Fruit fly (Drosophila melanogaster) whole organism, embryonic: Measurements from ENCODE around the gene Snx6.

Experiments
- CG12104 ChIP-seq: fragments of 200-800 bp; sonication (Bioruptor generic); optimal IDR thresholded peaks from 3 replicates; lab custom pipeline; 2016; ENCODE audit warnings: missing biosample characterization, missing genetic modification characterization
- CG12299 ChIP-seq: fragments of 200-800 bp; sonication (Bioruptor generic); optimal IDR thresholded peaks from 2 replicates; lab custom pipeline; 2018; ENCODE audit warnings: missing biosample characterization, mild to moderate bottlenecking, missing genetic modification characterization
- CG14014 ChIP-seq: fragments of 200-800 bp; sonication (Bioruptor generic); IDR thresholded peaks from 2 replicates; pipeline ENCODE4 v1.3.6; 2022; ENCODE audit warnings: missing biosample characterization, missing genetic modification characterization
- CG14667 ChIP-seq: fragments of 200-800 bp; sonication (Bioruptor generic); IDR thresholded peaks from 2 replicates; pipeline ENCODE4 v1.3.6; 2022; ENCODE audit warnings: missing biosample characterization, missing genetic modification characterization
- CG14710 ChIP-seq: fragments of 200-800 bp; sonication (Bioruptor generic); optimal IDR thresholded peaks from 3 replicates; lab custom pipeline; 2019; ENCODE audit warnings: missing biosample characterization, mild to moderate bottlenecking, missing genetic modification characterization, moderate library complexity
- CG15696 ChIP-seq: fragments of 200-800 bp; sonication (Bioruptor generic); optimal IDR thresholded peaks from 2 replicates; lab custom pipeline; 2019; ENCODE audit warnings: missing biosample characterization, mild to moderate bottlenecking, missing genetic modification characterization, moderate library complexity
- CG17385 ChIP-seq: fragments of 200-800 bp; sonication (Bioruptor generic); optimal IDR thresholded peaks from 3 replicates; lab custom pipeline; 2018; ENCODE audit warnings: missing biosample characterization, mild to moderate bottlenecking, missing genetic modification characterization
- CG18476 ChIP-seq: fragments of 200-800 bp; sonication (Bioruptor generic); optimal IDR thresholded peaks from 2 replicates; lab custom pipeline; 2016; ENCODE audit warnings: missing biosample characterization, mild to moderate bottlenecking, missing genetic modification characterization
- CG3163 ChIP-seq: fragments of 200-800 bp; sonication (Bioruptor generic); optimal IDR thresholded peaks from 3 replicates; lab custom pipeline; 2016; ENCODE audit warnings: missing biosample characterization, missing genetic modification characterization
- CG33557 ChIP-seq: fragments of 200-800 bp; sonication (Bioruptor generic); optimal IDR thresholded peaks from 2 replicates; lab custom pipeline; 2019; ENCODE audit warnings: missing biosample characterization, mild to moderate bottlenecking, missing genetic modification characterization, moderate library complexity
- CG6765 ChIP-seq: fragments of 200-800 bp; sonication (Bioruptor generic); optimal IDR thresholded peaks from 3 replicates; lab custom pipeline; 2017; ENCODE audit warnings: missing biosample characterization, mild to moderate bottlenecking, missing genetic modification characterization
- CG6854 ChIP-seq: fragments of 200-800 bp; sonication (Bioruptor generic); optimal IDR thresholded peaks from 3 replicates; lab custom pipeline; 2017; ENCODE audit warnings: missing biosample characterization, mild to moderate bottlenecking, missing genetic modification characterization
- CG7271 ChIP-seq: fragments of 200-800 bp; sonication (Bioruptor generic); optimal IDR thresholded peaks from 2 replicates; lab custom pipeline; 2018; ENCODE audit warnings: missing biosample characterization, mild to moderate bottlenecking, missing genetic modification characterization, moderate library complexity
- CG7745 ChIP-seq: fragments of 200-800 bp; sonication (Bioruptor generic); optimal IDR thresholded peaks from 2 replicates; lab custom pipeline; 2018; ENCODE audit warnings: missing biosample characterization, mild to moderate bottlenecking, missing genetic modification characterization, moderate library complexity
- CG8924 ChIP-seq: fragments of 200-800 bp; optimal IDR thresholded peaks from 3 replicates; lab custom pipeline; 2019; ENCODE audit warnings: missing biosample characterization, mild to moderate bottlenecking, missing genetic modification characterization, moderate library complexity
- CoRest ChIP-seq: fragments of 200-800 bp; sonication (Bioruptor generic); optimal IDR thresholded peaks from 3 replicates; lab custom pipeline; 2018; ENCODE audit warnings: missing biosample characterization, mild to moderate bottlenecking, missing genetic modification characterization, moderate library complexity
- Dfd ChIP-seq, 2 experiments: fragments of >200 bp; optimal IDR thresholded peaks; 2 replicates each; lab custom pipeline; 2017; ENCODE audit warnings: missing biosample characterization in 2 of 2, missing genetic modification characterization in 2 of 2
- Dll ChIP-seq: fragments of 200-800 bp; sonication (Bioruptor generic); IDR thresholded peaks from 4 replicates; pipeline ENCODE4 v1.3.6; 2022; ENCODE audit warnings: missing biosample characterization, missing genetic modification characterization; ENCODE audit not compliant: partially characterized antibody
- ERR ChIP-seq: fragments of 200-800 bp; sonication (Bioruptor generic); optimal IDR thresholded peaks from 2 replicates; lab custom pipeline; 2016; ENCODE audit warnings: missing biosample characterization, missing genetic modification characterization
- Hey ChIP-seq: fragments of 200-800 bp; sonication (Bioruptor generic); optimal IDR thresholded peaks from 3 replicates; lab custom pipeline; 2018; ENCODE audit warnings: missing biosample characterization, mild to moderate bottlenecking, missing genetic modification characterization
- Hmr ChIP-seq: fragments of 200-800 bp; sonication (Bioruptor generic); optimal IDR thresholded peaks from 3 replicates; lab custom pipeline; 2017; ENCODE audit warnings: mild to moderate bottlenecking, missing biosample characterization, missing genetic modification reagents, missing genetic modification characterization
- Hr78 ChIP-seq, 2 experiments: fragments of 200-800 bp in 1 of 2; fragments of >200 bp in 1 of 2; sonication (Bioruptor generic) in 1 of 2; optimal IDR thresholded peaks; 2 replicates each; lab custom pipeline; 2017 to 2019; ENCODE audit warnings: missing biosample characterization in 2 of 2, missing genetic modification characterization in 2 of 2, mild to moderate bottlenecking in 1 of 2, moderate library complexity in 1 of 2
- Lhr ChIP-seq: fragments of 200-800 bp; sonication (Bioruptor generic); optimal IDR thresholded peaks from 3 replicates; lab custom pipeline; 2017; ENCODE audit warnings: mild to moderate bottlenecking, missing biosample characterization, missing genetic modification reagents, missing genetic modification characterization
- MTF-1 ChIP-seq: fragments of 200-800 bp; sonication (Bioruptor generic); optimal IDR thresholded peaks from 2 replicates; lab custom pipeline; 2018; ENCODE audit warnings: missing biosample characterization, mild to moderate bottlenecking, missing genetic modification characterization, borderline replicate concordance
- Max ChIP-seq: fragments of 200-800 bp; sonication (Bioruptor generic); optimal IDR thresholded peaks from 2 replicates; lab custom pipeline; 2016; ENCODE audit warnings: missing biosample characterization, mild to moderate bottlenecking, missing genetic modification characterization
- Meics ChIP-seq: fragments of 200-800 bp; sonication (Bioruptor generic); optimal IDR thresholded peaks from 2 replicates; lab custom pipeline; 2017; ENCODE audit warnings: missing biosample characterization, mild to moderate bottlenecking, missing genetic modification characterization
- Mrtf ChIP-seq: fragments of 200-800 bp; sonication (Bioruptor generic); IDR thresholded peaks from 3 replicates; pipeline ENCODE4 v1.3.6; 2022; ENCODE audit warnings: missing biosample characterization, missing genetic modification characterization
- Poxn ChIP-seq: fragments of 200-800 bp; sonication (Bioruptor generic); IDR thresholded peaks from 2 replicates; pipeline ENCODE4 v1.3.6; 2022; ENCODE audit warnings: missing biosample characterization, missing genetic modification characterization
- Spps ChIP-seq: fragments of 200-800 bp; sonication (Bioruptor generic); optimal IDR thresholded peaks from 2 replicates; lab custom pipeline; 2018; ENCODE audit warnings: missing biosample characterization, mild to moderate bottlenecking, missing genetic modification characterization
- Sry-β ChIP-seq: fragments of 200-800 bp; sonication (Bioruptor generic); optimal IDR thresholded peaks from 2 replicates; lab custom pipeline; 2018; ENCODE audit warnings: missing biosample characterization, mild to moderate bottlenecking, missing genetic modification characterization, moderate library complexity
- bowl ChIP-seq: fragments of 200-800 bp; sonication (Bioruptor generic); IDR thresholded peaks from 2 replicates; pipeline ENCODE4 v1.3.6; 2022; ENCODE audit warnings: missing biosample characterization, missing genetic modification characterization
- cas ChIP-seq: fragments of 200-800 bp; sonication (Bioruptor generic); IDR thresholded peaks from 2 replicates; pipeline ENCODE4 v1.3.6; 2022; ENCODE audit warnings: missing biosample characterization, missing genetic modification characterization
- chinmo ChIP-seq: fragments of 200-800 bp; sonication (Bioruptor generic); IDR thresholded peaks from 4 replicates; pipeline ENCODE4 v1.3.6; 2022; ENCODE audit warnings: missing biosample characterization, missing genetic modification characterization; ENCODE audit not compliant: partially characterized antibody
- croc ChIP-seq: fragments of 200-800 bp; sonication (Bioruptor generic); conservative IDR thresholded peaks from 3 replicates; pipeline ENCODE4 v1.3.6; 2022; ENCODE audit warnings: missing biosample characterization, missing genetic modification characterization
- cwo ChIP-seq: fragments of 200-800 bp; sonication (Bioruptor generic); optimal IDR thresholded peaks from 3 replicates; lab custom pipeline; 2017; ENCODE audit warnings: missing biosample characterization, missing genetic modification characterization, mild to moderate bottlenecking, moderate library complexity, missing genetic modification reagents
- esg ChIP-seq: fragments of 200-800 bp; sonication (Bioruptor generic); conservative IDR thresholded peaks from 2 replicates; pipeline ENCODE4 v1.3.6; 2022; ENCODE audit warnings: missing biosample characterization, missing genetic modification characterization
- ftz-f1 ChIP-seq: fragments of 200-800 bp; sonication (Bioruptor generic); optimal IDR thresholded peaks from 2 replicates; lab custom pipeline; 2016; ENCODE audit warnings: missing biosample characterization, missing genetic modification characterization
- gro ChIP-seq: fragments of 200-800 bp; sonication (Bioruptor generic); optimal IDR thresholded peaks from 2 replicates; lab custom pipeline; 2016; ENCODE audit warnings: missing biosample characterization, missing genetic modification characterization
- gsb-n ChIP-seq: fragments of 200-800 bp; sonication (Bioruptor generic); optimal IDR thresholded peaks from 3 replicates; lab custom pipeline; 2018; ENCODE audit warnings: missing biosample characterization, mild to moderate bottlenecking, missing genetic modification characterization
- kah ChIP-seq: fragments of 200-800 bp; sonication (Bioruptor generic); optimal IDR thresholded peaks from 2 replicates; lab custom pipeline; 2018; ENCODE audit warnings: missing biosample characterization, mild to moderate bottlenecking, missing genetic modification characterization
- kay ChIP-seq: fragments of 200-800 bp; sonication (Bioruptor generic); optimal IDR thresholded peaks from 2 replicates; lab custom pipeline; 2016; ENCODE audit warnings: missing biosample characterization, missing genetic modification characterization
- ken ChIP-seq: fragments of 200-800 bp; sonication (Bioruptor generic); IDR thresholded peaks from 3 replicates; pipeline ENCODE4 v1.3.6; 2022; ENCODE audit warnings: missing biosample characterization, missing genetic modification characterization
- lilli ChIP-seq: fragments of 200-800 bp; sonication (Bioruptor generic); optimal IDR thresholded peaks from 3 replicates; lab custom pipeline; 2016; ENCODE audit warnings: missing biosample characterization, missing genetic modification characterization
- nerfin-2 ChIP-seq: fragments of 200-800 bp; sonication (Bioruptor generic); IDR thresholded peaks from 2 replicates; pipeline ENCODE4 v1.3.6; 2022; ENCODE audit warnings: missing biosample characterization, missing genetic modification characterization; ENCODE audit not compliant: partially characterized antibody
- psq ChIP-seq: fragments of 200-800 bp; sonication (Bioruptor generic); optimal IDR thresholded peaks from 2 replicates; lab custom pipeline; 2017; ENCODE audit warnings: missing biosample characterization, missing genetic modification characterization
- row ChIP-seq: fragments of 200-800 bp; sonication (Bioruptor generic); IDR thresholded peaks from 3 replicates; pipeline ENCODE4 v1.3.6; 2022; ENCODE audit warnings: missing biosample characterization, missing genetic modification characterization
- scrt ChIP-seq: fragments of 200-800 bp; sonication (Bioruptor generic); optimal IDR thresholded peaks from 2 replicates; lab custom pipeline; 2018; ENCODE audit warnings: missing biosample characterization, mild to moderate bottlenecking, missing genetic modification characterization, moderate library complexity
- sob ChIP-seq: fragments of 200-800 bp; sonication (Bioruptor generic); IDR thresholded peaks from 2 replicates; pipeline ENCODE4 v1.3.6; 2022; ENCODE audit warnings: missing biosample characterization, missing genetic modification characterization
- tio ChIP-seq: fragments of 200-800 bp; sonication (Bioruptor generic); optimal IDR thresholded peaks from 2 replicates; lab custom pipeline; 2017; ENCODE audit warnings: missing biosample characterization, missing genetic modification characterization, inconsistent platforms
- unc-4 ChIP-seq: fragments of 200-800 bp; sonication (Bioruptor generic); IDR thresholded peaks from 2 replicates; pipeline ENCODE4 v1.3.6; 2022; ENCODE audit warnings: missing biosample characterization, missing genetic modification characterization; ENCODE audit not compliant: partially characterized antibody
- vnd ChIP-seq: fragments of 200-800 bp; sonication (Bioruptor generic); IDR thresholded peaks from 3 replicates; pipeline ENCODE4 v1.3.6; 2022; ENCODE audit warnings: missing biosample characterization, missing genetic modification characterization; ENCODE audit not compliant: partially characterized antibody

Gene Snx6

dm6 chr2L:8255406-8255805, 34.9 kb upstream of the Snx6 start:
- TF ChIP-seq Poxn (GFP tag; lab: Robert Waterston, UW) (no peak), CG7745 (tag; lab: Kevin White, UChicago) (no peak), CG15696 (tag; lab: Kevin White, UChicago) (no peak), Hey (tag; lab: Kevin White, UChicago) (no peak), CG14667 (GFP tag; lab: Robert Waterston, UW) (no peak), CG17385 (GFP tag; lab: Kevin White, UChicago) (no peak), CG6765 (GFP tag; lab: Kevin White, UChicago) (no peak), bowl (GFP tag; lab: Robert Waterston, UW) (no peak), Hr78 (GFP tag; optimal IDR thresholded peaks at IDR 0.05; lab: Kevin White, UChicago) (no peak), CoRest (tag; lab: Kevin White, UChicago) (no peak), Mrtf (GFP tag; lab: Robert Waterston, UW) (no peak), Meics (GFP tag; lab: Kevin White, UChicago) (peak; percentile 31), scrt (GFP tag; lab: Kevin White, UChicago) (no peak), gro (GFP tag; lab: Kevin White, UChicago) (no peak), psq (no peak), kay (GFP tag; lab: Kevin White, UChicago) (no peak), CG8924 (tag; lab: Kevin White, UChicago) (no peak), CG12104 (GFP tag; lab: Kevin White, UChicago) (no peak), CG6854 (GFP tag; lab: Kevin White, UChicago) (no peak), cas (GFP tag; lab: Robert Waterston, UW) (no peak), gsb-n (no peak), CG12299 (tag; lab: Kevin White, UChicago) (no peak), CG3163 (GFP tag; lab: Kevin White, UChicago) (no peak), croc (GFP tag; lab: Robert Waterston, UW) (no peak), CG7271 (tag; lab: Kevin White, UChicago) (no peak), CG33557 (no peak), ken (GFP tag; lab: Robert Waterston, UW) (no peak), Sry-β (no peak), ERR (GFP tag; lab: Kevin White, UChicago) (no peak), kah (GFP tag; lab: Kevin White, UChicago) (no peak), vnd (GFP tag; lab: Robert Waterston, UW) (no peak), Max (no peak), nerfin-2 (GFP tag; lab: Robert Waterston, UW) (no peak), tio (no peak), CG14014 (0 out of 2 replicates have a peak, but pooled peaks have one; percentile 5), MTF-1 (GFP tag; lab: Kevin White, UChicago) (no peak), Hmr (peak; percentile 18), chinmo (GFP tag; lab: Robert Waterston, UW) (no peak), sob (GFP tag; lab: Robert Waterston, UW) (no peak), CG18476 (GFP tag; lab: Kevin White, UChicago) (no peak), cwo (GFP tag; lab: Kevin White, UChicago) (peak; percentile 18), Dfd (GFP tag; optimal IDR thresholded peaks at IDR 0.05; lab: Kevin White, UChicago) (no peak), Spps (tag; lab: Kevin White, UChicago) (no peak), lilli (no peak), CG14710 (tag; lab: Kevin White, UChicago) (no peak), unc-4 (GFP tag; lab: Robert Waterston, UW) (no peak), esg (GFP tag; lab: Robert Waterston, UW) (no peak; the same call in 1 of the 2 replicates), row (GFP tag; lab: Robert Waterston, UW) (peak; percentile 63; the same call in 2 of the 3 replicates), ftz-f1 (GFP tag; lab: Kevin White, UChicago) (no peak), Dll (no peak), Lhr (GFP tag; lab: Kevin White, UChicago) (no peak)
